Worm (Caenorhabditis elegans) whole organism, mixed stage, embryonic: ENCODE data around the gene srw-62.

Source experiments
- blmp-1 ChIP-seq: fragments of 150-350 bp; optimal IDR thresholded peaks from 2 replicates; lab custom pipeline; 2014; ENCODE audit warnings: missing biosample characterization, missing genetic modification characterization
- elt-3 ChIP-seq: fragments of 150-350 bp; optimal IDR thresholded peaks from 2 replicates; lab custom pipeline; 2014; ENCODE audit warnings: missing biosample characterization, missing genetic modification characterization
- mep-1 ChIP-seq: fragments of 150-350 bp; optimal IDR thresholded peaks from 2 replicates; lab custom pipeline; 2017; ENCODE audit warnings: missing biosample characterization, missing genetic modification reagents, missing genetic modification characterization, inconsistent platforms
- pha-4 ChIP-seq: fragments of 150-350 bp; optimal IDR thresholded peaks from 2 replicates; lab custom pipeline; 2018; ENCODE audit warnings: missing biosample characterization, missing genetic modification reagents, missing genetic modification characterization
- ztf-11 ChIP-seq: fragments of 150-350 bp; optimal IDR thresholded peaks from 2 replicates; lab custom pipeline; 2014; ENCODE audit warnings: missing biosample characterization, missing genetic modification characterization

- no peak for TF ChIP-seq elt-3 (tag; lab: Kevin White, UChicago)
- no peak for TF ChIP-seq mep-1 (tag; lab: Kevin White, UChicago)
- TF ChIP-seq ztf-11 = peak; percentile 7
- TF ChIP-seq pha-4 (tag; lab: Kevin White, UChicago) = no peak
- no peak for TF ChIP-seq blmp-1
Measured at ce11 chrII:7812332-7812731, 12.9 kb upstream of the srw-62 start.
